Fruit fly (Drosophila melanogaster): ENCODE results near the gene C1GalTA.
A peak's percentile ranks its signal among the peaks of the same experiment; 100 is the strongest.

C1GalTA gene

dm6 chr2L:8952194-8953037 is 1.4 kb upstream of the C1GalTA start (continued):
- peak; percentile 17 for TF ChIP-seq gro (GFP tag; optimal IDR thresholded peaks at IDR 0.05)
- no peak for TF ChIP-seq Trl (optimal IDR thresholded peaks at IDR 0.05)
- no peak for TF ChIP-seq Trl (GFP tag; optimal IDR thresholded peaks at IDR 0.05)
- no peak for TF ChIP-seq ems (GFP tag; optimal IDR thresholded peaks at IDR 0.05)
- TF ChIP-seq p53 (GFP tag; optimal IDR thresholded peaks at IDR 0.05), result no peak
- TF ChIP-seq CG32532 (GFP tag; IDR thresholded peaks at IDR 0.05), result peak; percentile 70
- TF ChIP-seq NFAT (GFP tag; IDR thresholded peaks at IDR 0.05), result no peak; the same call in 1 of the 2 replicates
- peak; percentile 30 for TF ChIP-seq Mes4 (GFP tag; optimal IDR thresholded peaks at IDR 0.05)
- TF ChIP-seq sd (tag; optimal IDR thresholded peaks at IDR 0.05), result peak; percentile 32
- peak; percentile 89 for TF ChIP-seq D19B (GFP tag; optimal IDR thresholded peaks at IDR 0.05)
- TF ChIP-seq ken (GFP tag; IDR thresholded peaks at IDR 0.05), result no peak
- TF ChIP-seq CG10209 (GFP tag; optimal IDR thresholded peaks at IDR 0.05), result peak; percentile 14
- TF ChIP-seq pros (GFP tag; optimal IDR thresholded peaks at IDR 0.05), result no peak
- peak in 1 of 2 experiments; percentile 26 for TF ChIP-seq tll (GFP tag; optimal IDR thresholded peaks at IDR 0.05)
- TF ChIP-seq CTCF (GFP tag; optimal IDR thresholded peaks at IDR 0.05), result peak; percentile 76
- no peak for TF ChIP-seq Dfd (GFP tag; optimal IDR thresholded peaks at IDR 0.05)
- peak; percentile 33; the same call in 1 of the 2 replicates for TF ChIP-seq CG6272 (GFP tag; IDR thresholded peaks at IDR 0.05)
- peak; percentile 23 for TF ChIP-seq Ssrp (tag; optimal IDR thresholded peaks at IDR 0.05)
- TF ChIP-seq CG17912 (GFP tag; optimal IDR thresholded peaks at IDR 0.05), result no peak
- no peak for TF ChIP-seq C15 (GFP tag; IDR thresholded peaks at IDR 0.05)
- no peak for TF ChIP-seq CG14050 (GFP tag; IDR thresholded peaks at IDR 0.05)
- peak; percentile 31; the same call in 1 of the 2 replicates for TF ChIP-seq CG11085 (GFP tag; IDR thresholded peaks at IDR 0.05)
- TF ChIP-seq CG10979 (tag; optimal IDR thresholded peaks at IDR 0.05), result peak; percentile 27
- no peak for TF ChIP-seq CG3726 (GFP tag; IDR thresholded peaks at IDR 0.05)
- peak; percentile 40 for TF ChIP-seq bab2 (GFP tag; optimal IDR thresholded peaks at IDR 0.05)
- no peak for TF ChIP-seq slou (GFP tag; optimal IDR thresholded peaks at IDR 0.05)
- TF ChIP-seq Sry-β (GFP tag; optimal IDR thresholded peaks at IDR 0.05), result no peak
- TF ChIP-seq Chrac-16 (GFP tag; optimal IDR thresholded peaks at IDR 0.05), result peak; percentile 55
- no peak for TF ChIP-seq CkIIα-i1 (GFP tag; IDR thresholded peaks at IDR 0.05)
- peak; percentile 35 for TF ChIP-seq Blimp-1 (GFP tag; optimal IDR thresholded peaks at IDR 0.05)
- peak; percentile 11 for TF ChIP-seq BtbVII (GFP tag; optimal IDR thresholded peaks at IDR 0.05)
- no peak for TF ChIP-seq CG10565 (GFP tag; optimal IDR thresholded peaks at IDR 0.05)
- TF ChIP-seq repo (GFP tag; optimal IDR thresholded peaks at IDR 0.05), result no peak
- TF ChIP-seq Dek (tag; optimal IDR thresholded peaks at IDR 0.05), result peak; percentile 26
- TF ChIP-seq cwo (GFP tag; optimal IDR thresholded peaks at IDR 0.05), result peak; percentile 61
- no peak for TF ChIP-seq Asciz (GFP tag; optimal IDR thresholded peaks at IDR 0.05)
- no peak for TF ChIP-seq CG8281 (tag; optimal IDR thresholded peaks at IDR 0.05)
- peak; percentile 66 for TF ChIP-seq her (GFP tag; optimal IDR thresholded peaks at IDR 0.05)
- TF ChIP-seq CG6683 (GFP tag; optimal IDR thresholded peaks at IDR 0.05), result no peak
- TF ChIP-seq CG1529 (GFP tag; optimal IDR thresholded peaks at IDR 0.05), result no peak
- TF ChIP-seq lilli (GFP tag; optimal IDR thresholded peaks at IDR 0.05), result peak; percentile 68
- TF ChIP-seq HHEX (GFP tag; optimal IDR thresholded peaks at IDR 0.05), result peak; percentile 52
- no peak for TF ChIP-seq TFAM (GFP tag; optimal IDR thresholded peaks at IDR 0.05)
- peak; percentile 23 for TF ChIP-seq tin (GFP tag; optimal IDR thresholded peaks at IDR 0.05)
- TF ChIP-seq CG1603 (tag; optimal IDR thresholded peaks at IDR 0.05), result peak; percentile 64
- TF ChIP-seq H2.0 (GFP tag; IDR thresholded peaks at IDR 0.05), result peak; percentile 57
- TF ChIP-seq CG17361 (GFP tag; IDR thresholded peaks at IDR 0.05), result peak; percentile 62; the same call in 2 of the 3 replicates
- no peak for TF ChIP-seq kah (GFP tag; optimal IDR thresholded peaks at IDR 0.05)
- peak; percentile 16 for TF ChIP-seq Jarid2 (GFP tag; optimal IDR thresholded peaks at IDR 0.05)
- no peak for TF ChIP-seq Nf-YA (GFP tag; IDR thresholded peaks at IDR 0.05)

Measured in whole organism, embryonic.